Fruit fly (Drosophila melanogaster) S2 (cell line): ENCODE measurements around the gene PsGEF.

Experiments
- CG8478 ChIP-seq: fragments of >200 bp; optimal IDR thresholded peaks from 2 replicates; lab custom pipeline; 2018
- CTCF ChIP-seq, 2 experiments: fragments of >200 bp; optimal IDR thresholded peaks; 2 replicates each; lab custom pipeline; 2018

dm6 chrX:2323661-2324293 lies 63.7 kb downstream of the PsGEF start:
- TF ChIP-seq CTCF (optimal IDR thresholded peaks at IDR 0.05; lab: Kevin White, UChicago): no peak
- TF ChIP-seq CG8478 (lab: Kevin White, UChicago): no peak
